Fruit fly (Drosophila melanogaster) whole organism: ENCODE data around the gene be.

ENCODE experiments used
- CG8478 ChIP-seq: fragments of >200 bp; optimal IDR thresholded peaks from 2 replicates; lab custom pipeline; 2018; ENCODE audit warnings: inconsistent platforms
- Dll ChIP-seq: fragments of >200 bp; optimal IDR thresholded peaks from 2 replicates; lab custom pipeline; 2017
- EcR ChIP-seq, 2 experiments: fragments of >200 bp; optimal IDR thresholded peaks; 2 replicates each; lab custom pipeline; 2017; ENCODE audit warnings: missing biosample characterization in 2 of 2, missing genetic modification characterization in 2 of 2, missing genetic modification reagents in 2 of 2
- pan ChIP-seq: fragments of >200 bp; optimal IDR thresholded peaks from 2 replicates; lab custom pipeline; 2017
- psq ChIP-seq: fragments of >200 bp; optimal IDR thresholded peaks from 2 replicates; lab custom pipeline; 2017
- usp ChIP-seq: fragments of >200 bp; optimal IDR thresholded peaks from 2 replicates; lab custom pipeline; 2017; ENCODE audit warnings: missing biosample characterization, missing genetic modification characterization, mixed read lengths

be gene

dm6 chrX:15023826-15024545 is at the start of gene be:
be (plus strand) TSS chrX:15024436.
- TF ChIP-seq EcR (GFP tag; optimal IDR thresholded peaks at IDR 0.05; lab: Kevin White, UChicago): no peak
- TF ChIP-seq pan (lab: Kevin White, UChicago): no peak
- TF ChIP-seq psq (lab: Kevin White, UChicago): no peak
- TF ChIP-seq Dll (lab: Kevin White, UChicago): no peak
- TF ChIP-seq CG8478: no peak

DNA sequence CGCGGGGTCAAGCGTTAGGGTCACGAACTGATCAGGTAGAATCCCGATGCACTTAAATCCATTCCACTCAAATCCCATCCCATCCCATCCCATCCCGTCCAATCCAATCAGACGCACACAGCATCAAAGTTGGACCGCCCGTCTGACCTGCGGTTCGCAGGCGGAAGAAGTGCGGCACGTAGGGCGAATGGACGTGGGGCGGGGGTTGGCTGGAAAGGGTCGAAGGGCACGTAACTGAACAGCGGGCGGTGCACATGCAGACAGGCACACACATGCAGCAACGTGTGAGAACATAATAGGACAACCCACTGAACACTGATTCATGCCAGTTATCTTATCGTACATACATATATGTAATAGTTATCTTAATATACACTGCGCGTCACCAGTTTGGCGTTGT is 4.8 kb upstream of the be start:
- no peak for TF ChIP-seq usp

dm6 chrX:15021021-15021477 is 3.2 kb upstream of the be start:
- no peak for TF ChIP-seq usp
- TF ChIP-seq psq (lab: Kevin White, UChicago): no peak
- TF ChIP-seq pan (lab: Kevin White, UChicago): no peak
- no peak for TF ChIP-seq CG8478
- no peak for TF ChIP-seq EcR (GFP tag; optimal IDR thresholded peaks at IDR 0.05; lab: Kevin White, UChicago)
- TF ChIP-seq Dll (lab: Kevin White, UChicago): no peak

DNA sequence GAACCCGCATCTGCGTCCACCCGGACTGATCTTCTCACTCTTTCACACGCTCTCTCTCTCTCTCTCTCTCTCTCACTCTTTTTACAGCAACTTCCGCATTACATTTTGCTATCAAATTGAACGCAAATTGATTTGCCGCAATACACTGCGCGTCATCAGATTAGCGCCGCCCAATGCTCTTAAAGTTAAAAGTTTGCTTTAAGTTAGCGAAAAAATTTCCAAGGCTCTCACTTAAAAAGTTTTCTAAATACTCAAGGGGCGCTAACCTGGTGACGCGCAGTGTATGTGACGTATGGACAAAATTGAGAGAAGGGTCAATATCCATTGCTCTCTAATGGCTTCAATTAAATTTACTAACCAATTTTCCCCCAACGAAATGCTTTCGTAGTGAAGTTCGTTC is 2.0 kb upstream of the be start:
- TF ChIP-seq pan (lab: Kevin White, UChicago) (no peak), Dll (lab: Kevin White, UChicago) (no peak), EcR (GFP tag; optimal IDR thresholded peaks at IDR 0.05; lab: Kevin White, UChicago) (no peak), CG8478 (no peak), psq (lab: Kevin White, UChicago) (no peak), usp (no peak)

dm6 chrX:15023395-15023794 is 841 bp upstream of the be start:
- TF ChIP-seq CG8478: no peak
- no peak for TF ChIP-seq pan (lab: Kevin White, UChicago)
- no peak for TF ChIP-seq psq (lab: Kevin White, UChicago)
- TF ChIP-seq usp: no peak
- no peak for TF ChIP-seq EcR (GFP tag; optimal IDR thresholded peaks at IDR 0.05; lab: Kevin White, UChicago)
- TF ChIP-seq Dll (lab: Kevin White, UChicago): no peak

dm6 chrX:15024728-15025127 is 492 bp downstream of the be start:
- TF ChIP-seq Dll (lab: Kevin White, UChicago) (no peak), pan (lab: Kevin White, UChicago) (no peak), CG8478 (no peak), psq (lab: Kevin White, UChicago) (no peak)

DNA sequence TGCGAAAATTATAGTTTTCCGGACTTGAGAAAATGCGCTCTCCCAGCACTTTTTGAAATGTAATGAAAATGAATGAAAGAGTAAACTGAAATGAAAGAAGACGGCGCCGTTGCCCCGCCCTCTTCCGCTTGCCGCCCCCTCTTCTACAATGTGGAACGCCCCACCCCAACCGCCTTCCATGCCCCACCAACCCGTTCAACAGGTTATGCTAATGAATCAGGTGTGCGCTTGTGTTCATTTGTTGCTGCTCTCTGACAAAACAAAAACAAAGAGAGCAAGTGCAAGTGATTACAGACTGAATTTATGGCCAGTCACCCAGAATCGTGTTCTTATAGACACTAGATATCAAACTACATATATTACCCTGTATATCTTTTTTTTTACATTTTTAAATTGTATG is 1.5 kb downstream of the be start:
- no peak for TF ChIP-seq usp
- TF ChIP-seq CG8478: no peak
- no peak for TF ChIP-seq pan (lab: Kevin White, UChicago)
- no peak for TF ChIP-seq EcR (GFP tag; optimal IDR thresholded peaks at IDR 0.05; lab: Kevin White, UChicago)
- TF ChIP-seq psq (lab: Kevin White, UChicago): no peak
- TF ChIP-seq Dll (lab: Kevin White, UChicago): no peak

- TF ChIP-seq pan (lab: Kevin White, UChicago) (no peak), EcR (GFP tag; optimal IDR thresholded peaks at IDR 0.05; lab: Kevin White, UChicago) (no peak), Dll (lab: Kevin White, UChicago) (no peak), CG8478 (no peak), psq (lab: Kevin White, UChicago) (no peak), usp (no peak)
These were observed 2.7 kb downstream of the be start for dm6 chrX:15026897-15027296.

DNA sequence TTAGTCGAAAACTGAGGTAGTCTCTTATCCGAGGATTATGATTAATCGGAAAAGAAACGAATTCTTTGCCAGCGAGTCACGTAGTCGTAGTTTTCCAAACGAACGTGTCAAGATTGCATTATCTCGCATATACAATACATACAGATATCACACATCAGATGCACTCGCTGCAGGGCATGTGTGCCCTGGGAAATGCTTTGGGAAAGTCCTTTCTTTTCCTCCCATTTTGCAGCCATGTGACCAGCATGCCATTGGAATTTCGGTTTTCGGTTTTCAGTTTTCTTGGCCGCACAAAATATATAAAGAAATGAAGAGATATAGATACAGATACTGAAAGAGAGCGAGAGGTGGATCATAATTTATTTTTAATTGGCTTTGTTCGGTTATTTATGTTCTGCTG is 3.9 kb downstream of the be start:
- no peak for TF ChIP-seq usp
- no peak for TF ChIP-seq psq (lab: Kevin White, UChicago)
- no peak for TF ChIP-seq EcR (GFP tag; optimal IDR thresholded peaks at IDR 0.05; lab: Kevin White, UChicago)
- TF ChIP-seq pan (lab: Kevin White, UChicago): no peak
- no peak for TF ChIP-seq CG8478
- no peak for TF ChIP-seq Dll (lab: Kevin White, UChicago)

- no peak for TF ChIP-seq EcR (GFP tag; optimal IDR thresholded peaks at IDR 0.05; lab: Kevin White, UChicago)
- TF ChIP-seq CG8478: no peak
- TF ChIP-seq pan (lab: Kevin White, UChicago): no peak
- no peak for TF ChIP-seq Dll (lab: Kevin White, UChicago)
- TF ChIP-seq usp: no peak
- TF ChIP-seq psq (lab: Kevin White, UChicago): no peak
These were observed 5.6 kb downstream of the be start for dm6 chrX:15029864-15030263.

DNA sequence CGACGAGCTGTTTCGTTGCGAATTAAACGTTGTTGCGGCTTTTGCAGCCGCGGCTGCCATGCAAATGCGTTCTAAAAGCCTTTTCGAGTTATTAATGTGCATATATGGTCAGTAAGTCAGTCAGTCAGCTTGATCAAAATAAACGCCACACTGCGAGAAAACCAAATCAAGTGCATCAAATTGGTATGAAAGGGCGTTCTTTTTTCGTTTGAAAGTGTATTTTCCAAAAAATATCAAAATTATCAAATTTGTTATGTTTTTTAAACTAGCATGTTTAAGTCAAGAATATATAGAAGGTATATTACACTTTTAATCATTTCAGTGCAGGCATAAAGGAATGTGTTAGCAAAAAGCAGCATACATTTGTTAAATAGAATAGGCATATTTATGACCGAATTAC is 18.3 kb downstream of the be start:
- no peak for TF ChIP-seq CG8478
- TF ChIP-seq EcR (GFP tag; optimal IDR thresholded peaks at IDR 0.05; lab: Kevin White, UChicago): no peak
- no peak for TF ChIP-seq psq (lab: Kevin White, UChicago)
- TF ChIP-seq Dll (lab: Kevin White, UChicago): no peak
- TF ChIP-seq usp: no peak
- no peak for TF ChIP-seq pan (lab: Kevin White, UChicago)

dm6 chrX:15043013-15043699 is 18.9 kb downstream of the be start:
- TF ChIP-seq CG8478 (no peak), psq (lab: Kevin White, UChicago) (no peak), Dll (lab: Kevin White, UChicago) (no peak), EcR (GFP tag; optimal IDR thresholded peaks at IDR 0.05; lab: Kevin White, UChicago) (no peak), usp (no peak), pan (lab: Kevin White, UChicago) (no peak)
